Worm (Caenorhabditis elegans) whole organism, L2 larva: ENCODE measurements around the gene F46H5.4.

Experiments used
- C34F6.9 ChIP-seq: fragments of 150-350 bp; optimal IDR thresholded peaks from 2 replicates; lab custom pipeline; 2014; ENCODE audit warnings: missing biosample characterization, missing genetic modification characterization
- R02D3.7 ChIP-seq: fragments of 150-350 bp; optimal IDR thresholded peaks from 2 replicates; lab custom pipeline; 2014; ENCODE audit warnings: missing biosample characterization, missing genetic modification characterization
- Y55F3AM.14 ChIP-seq: fragments of 200-800 bp; sonication (Bioruptor generic); optimal IDR thresholded peaks from 2 replicates; lab custom pipeline; 2018; ENCODE audit warnings: mild to moderate bottlenecking, missing genetic modification characterization, missing compliant biosample characterization
- alr-1 ChIP-seq: fragments of 150-350 bp; optimal IDR thresholded peaks from 2 replicates; lab custom pipeline; 2014; ENCODE audit warnings: missing biosample characterization, missing genetic modification characterization
- aly-2 ChIP-seq: fragments of 150-350 bp; optimal IDR thresholded peaks from 2 replicates; lab custom pipeline; 2014; ENCODE audit warnings: missing biosample characterization, missing genetic modification characterization
- blmp-1 ChIP-seq: sonication (generic microtip); optimal IDR thresholded peaks from 2 replicates; lab custom pipeline; 2017; ENCODE audit warnings: missing genetic modification characterization, mild to moderate bottlenecking, missing compliant biosample characterization, antibody characterized with exemption, moderate library complexity; ENCODE audit not compliant: insufficient read depth
- ceh-16 ChIP-seq: fragments of 150-350 bp; optimal IDR thresholded peaks from 2 replicates; lab custom pipeline; 2014; ENCODE audit warnings: missing biosample characterization, missing genetic modification characterization
- ceh-82 ChIP-seq: fragments of 150-350 bp; optimal IDR thresholded peaks from 2 replicates; lab custom pipeline; 2014; ENCODE audit warnings: missing biosample characterization, missing genetic modification characterization
- crh-2 ChIP-seq: sonication (generic microtip); optimal IDR thresholded peaks from 2 replicates; lab custom pipeline; 2017; ENCODE audit warnings: missing biosample characterization, missing genetic modification characterization
- dmd-4 ChIP-seq: sonication (generic microtip); optimal IDR thresholded peaks from 2 replicates; lab custom pipeline; 2017; ENCODE audit warnings: missing biosample characterization, missing genetic modification characterization
- elt-3 ChIP-seq: sonication (generic microtip); optimal IDR thresholded peaks from 2 replicates; lab custom pipeline; 2017; ENCODE audit warnings: missing biosample characterization, missing genetic modification characterization
- fos-1 ChIP-seq: fragments of 150-350 bp; optimal IDR thresholded peaks from 2 replicates; lab custom pipeline; 2014; ENCODE audit warnings: missing biosample characterization, missing genetic modification characterization
- gmeb-1 ChIP-seq: fragments of 150-350 bp; optimal IDR thresholded peaks from 2 replicates; lab custom pipeline; 2014; ENCODE audit warnings: missing biosample characterization, missing genetic modification characterization
- lin-11 ChIP-seq: fragments of 150-350 bp; sonication (generic microtip); optimal IDR thresholded peaks from 2 replicates; lab custom pipeline; 2014; ENCODE audit warnings: missing biosample characterization, missing genetic modification characterization, inconsistent platforms, mixed read lengths
- mab-5 ChIP-seq: fragments of 150-350 bp; optimal IDR thresholded peaks from 2 replicates; lab custom pipeline; 2014; ENCODE audit warnings: missing biosample characterization, missing genetic modification characterization
- mdl-1 ChIP-seq, 2 experiments: fragments of 150-350 bp in 1 of 2; sonication (generic microtip) in 1 of 2; optimal IDR thresholded peaks; 2 replicates each; lab custom pipeline; 2017; ENCODE audit warnings: missing biosample characterization in 2 of 2, missing genetic modification characterization in 2 of 2
- nhr-10 ChIP-seq: sonication (generic microtip); optimal IDR thresholded peaks from 2 replicates; lab custom pipeline; 2017; ENCODE audit warnings: missing biosample characterization, missing genetic modification characterization
- nhr-11 ChIP-seq: fragments of 150-350 bp; optimal IDR thresholded peaks from 2 replicates; lab custom pipeline; 2014; ENCODE audit warnings: missing biosample characterization, missing genetic modification characterization
- nhr-12 ChIP-seq: fragments of 150-350 bp; optimal IDR thresholded peaks from 2 replicates; lab custom pipeline; 2014; ENCODE audit warnings: missing biosample characterization, missing genetic modification characterization
- nhr-129 ChIP-seq: fragments of 150-350 bp; optimal IDR thresholded peaks from 2 replicates; lab custom pipeline; 2014; ENCODE audit warnings: missing biosample characterization, missing genetic modification characterization
- nhr-23 ChIP-seq: fragments of 150-350 bp; optimal IDR thresholded peaks from 2 replicates; lab custom pipeline; 2014; ENCODE audit warnings: missing biosample characterization, missing genetic modification reagents, missing genetic modification characterization
- nhr-237 ChIP-seq: fragments of 150-350 bp; optimal IDR thresholded peaks from 2 replicates; lab custom pipeline; 2014; ENCODE audit warnings: missing biosample characterization, missing genetic modification characterization
- nhr-6 ChIP-seq: fragments of 150-350 bp; optimal IDR thresholded peaks from 2 replicates; lab custom pipeline; 2014; ENCODE audit warnings: missing biosample characterization, missing genetic modification characterization
- nhr-77 ChIP-seq: fragments of 150-350 bp; optimal IDR thresholded peaks from 2 replicates; lab custom pipeline; 2014; ENCODE audit warnings: missing biosample characterization, missing genetic modification characterization
- peb-1 ChIP-seq: fragments of 150-350 bp; optimal IDR thresholded peaks from 2 replicates; lab custom pipeline; 2014; ENCODE audit warnings: missing biosample characterization, missing genetic modification characterization
- skn-1 ChIP-seq: sonication (generic microtip); optimal IDR thresholded peaks from 2 replicates; lab custom pipeline; 2017; ENCODE audit warnings: missing biosample characterization, missing genetic modification characterization
- sma-9 ChIP-seq, 2 experiments: fragments of 150-350 bp in 1 of 2; sonication (generic microtip) in 1 of 2; optimal IDR thresholded peaks; 2 replicates each; lab custom pipeline; 2014 to 2016; ENCODE audit warnings: missing genetic modification characterization in 2 of 2, mild to moderate bottlenecking in 1 of 2, missing biosample characterization in 1 of 2, missing compliant biosample characterization in 1 of 2, missing genetic modification reagents in 1 of 2, moderate library complexity in 1 of 2
- unc-39 ChIP-seq: fragments of 150-350 bp; optimal IDR thresholded peaks from 2 replicates; lab custom pipeline; 2014; ENCODE audit warnings: missing biosample characterization, missing genetic modification characterization
- unc-55 ChIP-seq: fragments of 150-350 bp; sonication (generic microtip); optimal IDR thresholded peaks from 3 replicates; lab custom pipeline; 2014; ENCODE audit warnings: missing biosample characterization, missing genetic modification reagents, missing genetic modification characterization
- unc-62 ChIP-seq: fragments of 150-350 bp; optimal IDR thresholded peaks from 2 replicates; lab custom pipeline; 2014; ENCODE audit warnings: missing biosample characterization, missing genetic modification reagents, missing genetic modification characterization
- zag-1 ChIP-seq: fragments of 150-350 bp; optimal IDR thresholded peaks from 2 replicates; lab custom pipeline; 2014; ENCODE audit warnings: missing biosample characterization, missing genetic modification characterization
- ztf-1 ChIP-seq: fragments of 200-800 bp; sonication (Bioruptor generic); conservative IDR thresholded peaks from 2 replicates; pipeline ENCODE4 v1.3.6; 2022; ENCODE audit warnings: missing genetic modification characterization, missing compliant biosample characterization
- ztf-11 ChIP-seq: sonication (generic microtip); optimal IDR thresholded peaks from 2 replicates; lab custom pipeline; 2017; ENCODE audit warnings: missing biosample characterization, missing genetic modification characterization
- ztf-4 ChIP-seq: fragments of 150-350 bp; optimal IDR thresholded peaks from 2 replicates; lab custom pipeline; 2014; ENCODE audit warnings: missing biosample characterization, missing genetic modification characterization

Gene F46H5.4

ce11 chrX:7222383-7222782, 32.0 kb downstream of the F46H5.4 start:
- TF ChIP-seq ztf-1 (GFP tag; lab: Robert Waterston, UW) = no peak
- no peak for TF ChIP-seq peb-1
- TF ChIP-seq ztf-4 (tag; lab: Kevin White, UChicago) = no peak
- no peak for TF ChIP-seq elt-3 (tag; lab: Kevin White, UChicago)
- peak; percentile 30 for TF ChIP-seq unc-55
- no peak for TF ChIP-seq lin-11 (tag; lab: Kevin White, UChicago)
- TF ChIP-seq alr-1 (tag; lab: Kevin White, UChicago) = no peak
- no peak for TF ChIP-seq C34F6.9 (tag; lab: Kevin White, UChicago)

ce11 chrX:7220209-7220608, 34.2 kb downstream of the F46H5.4 start:
- no peak for TF ChIP-seq unc-62 (GFP tag; lab: Kevin White, UChicago)
- TF ChIP-seq nhr-6 (tag; lab: Kevin White, UChicago) = no peak
- TF ChIP-seq blmp-1 (tag; lab: Kevin White, UChicago) = no peak
- TF ChIP-seq gmeb-1 (tag; lab: Kevin White, UChicago) = no peak
- no peak for TF ChIP-seq nhr-10 (tag; lab: Kevin White, UChicago)
- TF ChIP-seq nhr-11 = no peak
- TF ChIP-seq ceh-82 (tag; lab: Kevin White, UChicago) = no peak
- no peak for TF ChIP-seq ceh-16 (tag; lab: Kevin White, UChicago)

- TF ChIP-seq nhr-237 (tag; lab: Kevin White, UChicago) = no peak
- TF ChIP-seq ztf-11 = no peak
- no peak for TF ChIP-seq mdl-1 (tag; optimal IDR thresholded peaks at IDR 0.05; lab: Kevin White, UChicago)
- TF ChIP-seq nhr-6 (tag; lab: Kevin White, UChicago) = no peak
- TF ChIP-seq nhr-129 (tag; lab: Kevin White, UChicago) = peak; percentile 44
- TF ChIP-seq mab-5 = no peak
- no peak for TF ChIP-seq ceh-16 (tag; lab: Kevin White, UChicago)
- TF ChIP-seq R02D3.7 (tag; lab: Kevin White, UChicago) = no peak
- TF ChIP-seq C34F6.9 (tag; lab: Kevin White, UChicago) = no peak
- no peak for TF ChIP-seq nhr-12 (tag; lab: Kevin White, UChicago)
- TF ChIP-seq sma-9 (GFP tag; optimal IDR thresholded peaks at IDR 0.05; lab: Kevin White, UChicago) = peak; percentile 19
- no peak for TF ChIP-seq sma-9 (tag; optimal IDR thresholded peaks at IDR 0.05; lab: Kevin White, UChicago)
- TF ChIP-seq unc-39 (tag; lab: Kevin White, UChicago) = no peak
- TF ChIP-seq blmp-1 (tag; lab: Kevin White, UChicago) = no peak
- TF ChIP-seq gmeb-1 (tag; lab: Kevin White, UChicago) = no peak
- no peak for TF ChIP-seq ztf-4 (tag; lab: Kevin White, UChicago)
Observed at ce11 chrX:7217704-7218479, 36.5 kb downstream of the F46H5.4 start, which contains the start of gene syd-9. TSS of gene syd-9 (plus strand) at chrX:7218097.

- TF ChIP-seq peb-1 (no peak), unc-62 (GFP tag; lab: Kevin White, UChicago) (no peak), skn-1 (tag; lab: Kevin White, UChicago) (no peak), zag-1 (tag; lab: Kevin White, UChicago) (no peak), aly-2 (tag; lab: Kevin White, UChicago) (no peak), fos-1 (tag; lab: Kevin White, UChicago) (no peak), nhr-23 (tag; lab: Kevin White, UChicago) (no peak), dmd-4 (tag; lab: Kevin White, UChicago) (no peak), C34F6.9 (tag; lab: Kevin White, UChicago) (no peak), crh-2 (tag; lab: Kevin White, UChicago) (no peak), nhr-11 (no peak), nhr-77 (tag; lab: Kevin White, UChicago) (no peak), Y55F3AM.14 (GFP tag; lab: Kevin White, UChicago) (no peak), gmeb-1 (tag; lab: Kevin White, UChicago) (no peak), nhr-6 (tag; lab: Kevin White, UChicago) (no peak), nhr-129 (tag; lab: Kevin White, UChicago) (no peak)
- TF ChIP-seq, all 48 proteins: peak for 0
Observed at ce11 chrX:7211405-7211804, 43.0 kb downstream of the F46H5.4 start, which contains the start of gene spp-22. TSS of gene spp-22 (plus strand) at chrX:7211705.
